Fruit fly (Drosophila melanogaster): ENCODE results near the gene Tbc1d8-9.

The Tbc1d8-9 gene

dm6 chr3L:21348983-21349432 lies 5.5 kb upstream of the Tbc1d8-9 start, which contains the start of gene ebd2 (continued):
- no peak for TF ChIP-seq Bteb2 (GFP tag; optimal IDR thresholded peaks at IDR 0.05)
- TF ChIP-seq ap (GFP tag; IDR thresholded peaks at IDR 0.05), result no peak
- no peak for TF ChIP-seq CG8924 (tag; optimal IDR thresholded peaks at IDR 0.05)
- peak; percentile 17; the same call in 1 of the 2 replicates for TF ChIP-seq ranshi (GFP tag; IDR thresholded peaks at IDR 0.05)
- TF ChIP-seq CG12744 (GFP tag; optimal IDR thresholded peaks at IDR 0.05), result no peak
- TF ChIP-seq CG2199 (GFP tag; IDR thresholded peaks at IDR 0.05), result no peak
- no peak for TF ChIP-seq fu2 (GFP tag; optimal IDR thresholded peaks at IDR 0.05)
- TF ChIP-seq klu (GFP tag; IDR thresholded peaks at IDR 0.05), result no peak
- TF ChIP-seq CG14710 (tag; optimal IDR thresholded peaks at IDR 0.05), result no peak
- no peak for TF ChIP-seq CG8478 (optimal IDR thresholded peaks at IDR 0.05)
- no peak for TF ChIP-seq MESR4 (GFP tag; optimal IDR thresholded peaks at IDR 0.05)
- TF ChIP-seq org-1 (GFP tag; optimal IDR thresholded peaks at IDR 0.05), result no peak
- no peak for TF ChIP-seq ERR (GFP tag; optimal IDR thresholded peaks at IDR 0.05)
- no peak for TF ChIP-seq Ets65A (GFP tag)
- no peak for TF ChIP-seq CG17385 (GFP tag; optimal IDR thresholded peaks at IDR 0.05)
- TF ChIP-seq Nf-YA (GFP tag; IDR thresholded peaks at IDR 0.05), result no peak
- no peak for TF ChIP-seq CG8089 (GFP tag; optimal IDR thresholded peaks at IDR 0.05)
- TF ChIP-seq CG14441 (GFP tag; IDR thresholded peaks at IDR 0.05), result no peak
- TF ChIP-seq CG9797 (GFP tag; optimal IDR thresholded peaks at IDR 0.05), result no peak
- TF ChIP-seq CG10321 (GFP tag; IDR thresholded peaks at IDR 0.05), result no peak
- TF ChIP-seq Kr (GFP tag; optimal IDR thresholded peaks at IDR 0.05), result no peak
- TF ChIP-seq ac (GFP tag; optimal IDR thresholded peaks at IDR 0.05), result no peak
- 0 out of 3 replicates have a peak, but pooled peaks have one; percentile 5 for TF ChIP-seq so (GFP tag; IDR thresholded peaks at IDR 0.05)
- TF ChIP-seq vnd (GFP tag; IDR thresholded peaks at IDR 0.05; ENCODE audit: partially characterized antibody), result no peak
- TF ChIP-seq CG34224 (GFP tag; IDR thresholded peaks at IDR 0.05; ENCODE audit: partially characterized antibody), result no peak
- TF ChIP-seq abd-A (tag; optimal IDR thresholded peaks at IDR 0.05), result no peak
- no peak for TF ChIP-seq CG18764 (GFP tag; optimal IDR thresholded peaks at IDR 0.05)
- no peak for TF ChIP-seq CG17361 (GFP tag; IDR thresholded peaks at IDR 0.05)
- no peak for TF ChIP-seq az2 (GFP tag; optimal IDR thresholded peaks at IDR 0.05)
- TF ChIP-seq CG11695 (GFP tag; IDR thresholded peaks at IDR 0.05), result no peak
- no peak for TF ChIP-seq Sox102F (GFP tag; optimal IDR thresholded peaks at IDR 0.05)
- no peak for TF ChIP-seq repo (GFP tag; optimal IDR thresholded peaks at IDR 0.05)
- no peak for TF ChIP-seq Hand (GFP tag; optimal IDR thresholded peaks at IDR 0.05)
- TF ChIP-seq ftz-f1 (GFP tag; optimal IDR thresholded peaks at IDR 0.05), result peak; percentile 48
- no peak for TF ChIP-seq MTF-1 (GFP tag; optimal IDR thresholded peaks at IDR 0.05; ENCODE audit: borderline replicate concordance)
- TF ChIP-seq CG15696 (tag; optimal IDR thresholded peaks at IDR 0.05), result no peak
- no peak for TF ChIP-seq Ets97D (GFP tag; optimal IDR thresholded peaks at IDR 0.05)
- TF ChIP-seq CG4707 (GFP tag; optimal IDR thresholded peaks at IDR 0.05), result no peak
- TF ChIP-seq ash1 (GFP tag; optimal IDR thresholded peaks at IDR 0.05), result no peak
- TF ChIP-seq Oaz (GFP tag; IDR thresholded peaks at IDR 0.05), result no peak
- TF ChIP-seq NfI (GFP tag; optimal IDR thresholded peaks at IDR 0.05), result no peak
- peak in 1 of 2 experiments; percentile 71 for TF ChIP-seq Pdp1 (GFP tag; optimal IDR thresholded peaks at IDR 0.05)
- TF ChIP-seq vvl (GFP tag; IDR thresholded peaks at IDR 0.05), result peak; percentile 15; the same call in 1 of the 2 replicates
- TF ChIP-seq CG8388 (GFP tag; optimal IDR thresholded peaks at IDR 0.05), result no peak
- no peak; the same call in 2 of the 3 replicates for TF ChIP-seq row (GFP tag; IDR thresholded peaks at IDR 0.05)
- no peak for TF ChIP-seq Fer3 (tag; optimal IDR thresholded peaks at IDR 0.05)
- no peak for TF ChIP-seq dmrt11E (tag; optimal IDR thresholded peaks at IDR 0.05)
- TF ChIP-seq HmgZ (tag; optimal IDR thresholded peaks at IDR 0.05), result peak; percentile 63
- no peak for TF ChIP-seq Tbp (GFP tag; optimal IDR thresholded peaks at IDR 0.05)
- no peak for TF ChIP-seq mld (GFP tag; IDR thresholded peaks at IDR 0.05; ENCODE audit: partially characterized antibody)
- TF ChIP-seq jumu (GFP tag; optimal IDR thresholded peaks at IDR 0.05), result no peak
- TF ChIP-seq Xbp1 (GFP tag; optimal IDR thresholded peaks at IDR 0.05), result peak; percentile 21
